Fruit fly (Drosophila melanogaster) whole organism, pupa: ENCODE measurements around the gene caup.

Experiments
- CG10348 ChIP-seq: fragments of 200-800 bp; sonication (Bioruptor generic); IDR thresholded peaks from 2 replicates; pipeline ENCODE4 v1.3.6; 2022; ENCODE audit warnings: missing biosample characterization, missing genetic modification characterization
- CG13204 ChIP-seq: fragments of 200-800 bp; sonication (Bioruptor generic); optimal IDR thresholded peaks from 2 replicates; lab custom pipeline; 2018; ENCODE audit warnings: missing biosample characterization, mild to moderate bottlenecking, missing genetic modification characterization, moderate library complexity
- CG15710 ChIP-seq: fragments of 200-800 bp; sonication (Bioruptor generic); optimal IDR thresholded peaks from 2 replicates; lab custom pipeline; 2018; ENCODE audit warnings: missing biosample characterization, mild to moderate bottlenecking, missing genetic modification characterization, moderate library complexity
- CG17806 ChIP-seq: fragments of 200-800 bp; sonication (Bioruptor generic); optimal IDR thresholded peaks from 2 replicates; lab custom pipeline; 2018; ENCODE audit warnings: missing biosample characterization, mild to moderate bottlenecking, missing genetic modification characterization, moderate library complexity
- CG32121 ChIP-seq: fragments of 200-800 bp; sonication (Bioruptor generic); IDR thresholded peaks from 2 replicates; pipeline ENCODE4 v1.3.6; 2022; ENCODE audit warnings: missing biosample characterization, missing genetic modification characterization
- CG34367 ChIP-seq: fragments of 200-800 bp; sonication (Bioruptor generic); optimal IDR thresholded peaks from 2 replicates; lab custom pipeline; 2018; ENCODE audit warnings: missing biosample characterization, mild to moderate bottlenecking, missing genetic modification characterization
- CG4496 ChIP-seq: fragments of 200-800 bp; sonication (Bioruptor generic); IDR thresholded peaks from 3 replicates; pipeline ENCODE4 v1.3.6; 2022; ENCODE audit warnings: missing biosample characterization, missing genetic modification characterization
- CG8301 ChIP-seq: fragments of 200-800 bp; sonication (Bioruptor generic); optimal IDR thresholded peaks from 2 replicates; lab custom pipeline; 2018; ENCODE audit warnings: missing biosample characterization, mild to moderate bottlenecking, missing genetic modification characterization
- CG9948 ChIP-seq: fragments of 200-800 bp; sonication (Bioruptor generic); optimal IDR thresholded peaks from 2 replicates; lab custom pipeline; 2018; ENCODE audit warnings: missing biosample characterization, mild to moderate bottlenecking, missing genetic modification characterization, moderate library complexity
- EcR ChIP-seq: fragments of 200-800 bp; sonication (Bioruptor generic); optimal IDR thresholded peaks from 3 replicates; lab custom pipeline; 2019; ENCODE audit warnings: missing biosample characterization, missing genetic modification characterization, mild to moderate bottlenecking, moderate library complexity, missing genetic modification reagents
- Ets98B ChIP-seq: fragments of 200-800 bp; sonication (Bioruptor generic); IDR thresholded peaks from 2 replicates; pipeline ENCODE4 v1.3.6; 2022; ENCODE audit warnings: missing biosample characterization, missing genetic modification characterization
- Pif1B ChIP-seq: fragments of 200-800 bp; sonication (Bioruptor generic); optimal IDR thresholded peaks from 3 replicates; lab custom pipeline; 2016; ENCODE audit warnings: missing biosample characterization, missing genetic modification characterization
- fd96Ca ChIP-seq: fragments of 200-800 bp; sonication (Bioruptor generic); IDR thresholded peaks from 3 replicates; pipeline ENCODE4 v1.3.6; 2022; ENCODE audit warnings: missing biosample characterization, missing genetic modification characterization
- rn ChIP-seq: fragments of 200-800 bp; sonication (Bioruptor generic); IDR thresholded peaks from 2 replicates; pipeline ENCODE4 v1.3.6; 2022; ENCODE audit warnings: missing biosample characterization, missing genetic modification characterization

DNA sequence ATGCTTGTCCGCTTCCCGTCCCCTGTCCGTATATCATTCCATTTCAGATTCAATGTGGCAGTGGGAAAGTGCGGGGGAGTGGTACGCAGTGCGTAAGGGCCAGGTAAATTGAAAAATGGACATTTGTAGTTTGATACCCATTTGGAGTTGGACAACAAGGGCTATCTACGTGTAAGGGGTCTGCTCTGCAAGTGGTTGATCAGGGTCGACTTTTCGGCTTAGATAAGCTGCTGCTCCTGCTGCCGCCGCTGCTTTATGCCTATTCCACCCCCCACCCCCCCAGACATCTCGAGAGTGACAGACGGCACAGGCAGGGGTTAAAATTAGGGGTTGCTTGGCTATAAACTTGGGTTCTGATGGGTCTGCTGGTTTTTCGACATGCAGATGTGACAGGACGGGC, 42.1 kb downstream of the caup start:
- TF ChIP-seq CG32121 (GFP tag; lab: Robert Waterston, UW) (no peak), CG8301 (tag; lab: Kevin White, UChicago) (no peak), CG34367 (tag; lab: Kevin White, UChicago) (no peak), Ets98B (GFP tag; lab: Robert Waterston, UW) (no peak), CG15710 (tag; lab: Kevin White, UChicago) (no peak), CG4496 (GFP tag; lab: Robert Waterston, UW) (no peak), EcR (GFP tag; lab: Kevin White, UChicago) (no peak), CG13204 (GFP tag; lab: Kevin White, UChicago) (no peak), CG10348 (GFP tag; lab: Robert Waterston, UW) (no peak), CG9948 (tag; lab: Kevin White, UChicago) (no peak), fd96Ca (GFP tag; lab: Robert Waterston, UW) (no peak), Pif1B (no peak), CG17806 (tag; lab: Kevin White, UChicago) (no peak), rn (GFP tag; lab: Robert Waterston, UW) (no peak)
